Worm (Caenorhabditis elegans) whole organism, L1 larva: ENCODE data around the gene dsh-1.

ENCODE experiments used
- C16A3.4 ChIP-seq: fragments of 150-350 bp; optimal IDR thresholded peaks from 2 replicates; lab custom pipeline; 2014; ENCODE audit warnings: missing biosample characterization, missing genetic modification characterization
- F16B12.6 ChIP-seq: fragments of 150-350 bp; optimal IDR thresholded peaks from 2 replicates; lab custom pipeline; 2014; ENCODE audit warnings: missing biosample characterization, missing genetic modification characterization
- Y116A8C.19 ChIP-seq: sonication (generic microtip); optimal IDR thresholded peaks from 2 replicates; lab custom pipeline; 2016; ENCODE audit warnings: missing compliant biosample characterization, missing genetic modification characterization, borderline replicate concordance
- alr-1 ChIP-seq: fragments of 200-800 bp; sonication (Bioruptor generic); optimal IDR thresholded peaks from 2 replicates; lab custom pipeline; 2018; ENCODE audit warnings: borderline replicate concordance, mild to moderate bottlenecking, missing genetic modification characterization, missing compliant biosample characterization
- blmp-1 ChIP-seq: fragments of 150-350 bp; optimal IDR thresholded peaks from 2 replicates; lab custom pipeline; 2014; ENCODE audit warnings: missing biosample characterization, missing genetic modification characterization
- ceh-8 ChIP-seq: fragments of 200-800 bp; sonication (Bioruptor generic); optimal IDR thresholded peaks from 2 replicates; lab custom pipeline; 2018; ENCODE audit warnings: mild to moderate bottlenecking, missing genetic modification characterization, moderate library complexity, missing compliant biosample characterization
- ceh-88 ChIP-seq: fragments of 200-800 bp; sonication (Bioruptor generic); IDR thresholded peaks from 2 replicates; pipeline ENCODE4 v1.3.6; 2022; ENCODE audit warnings: missing genetic modification characterization, missing compliant biosample characterization
- ces-1 ChIP-seq: fragments of 150-350 bp; optimal IDR thresholded peaks from 2 replicates; lab custom pipeline; 2014; ENCODE audit warnings: missing biosample characterization, missing genetic modification reagents, missing genetic modification characterization
- efl-1 ChIP-seq, 4 experiments: fragments of 150-350 bp; optimal IDR thresholded peaks in 3 of 4; peaks in 1 of 4; 1 replicate in 1 of 4; 2 replicates in 3 of 4; lab custom pipeline; 2014; ENCODE audit warnings: missing biosample characterization in 2 of 4, missing genetic modification characterization in 2 of 4, missing genetic modification reagents in 2 of 4
- elt-2 ChIP-seq: sonication (generic microtip); optimal IDR thresholded peaks from 2 replicates; lab custom pipeline; 2016; ENCODE audit warnings: missing genetic modification characterization, mild to moderate bottlenecking, inconsistent platforms, missing compliant biosample characterization, missing genetic modification reagents
- fkh-10 ChIP-seq: sonication (generic microtip); optimal IDR thresholded peaks from 2 replicates; lab custom pipeline; 2017; ENCODE audit warnings: missing biosample characterization, missing genetic modification reagents, missing genetic modification characterization
- fkh-4 ChIP-seq: sonication (generic microtip); optimal IDR thresholded peaks from 2 replicates; lab custom pipeline; 2016; ENCODE audit warnings: missing compliant biosample characterization, missing genetic modification characterization, borderline replicate concordance
- fkh-8 ChIP-seq: sonication (generic microtip); optimal IDR thresholded peaks from 2 replicates; lab custom pipeline; 2016; ENCODE audit warnings: mild to moderate bottlenecking, missing genetic modification characterization, missing compliant biosample characterization
- grh-1 ChIP-seq: fragments of 200-800 bp; sonication (Bioruptor generic); IDR thresholded peaks from 2 replicates; pipeline ENCODE4 v1.3.6; 2022; ENCODE audit warnings: missing genetic modification reagents, missing genetic modification characterization, missing compliant biosample characterization
- hlh-4 ChIP-seq: sonication (generic microtip); optimal IDR thresholded peaks from 2 replicates; lab custom pipeline; 2016; ENCODE audit warnings: mild to moderate bottlenecking, missing genetic modification characterization, missing compliant biosample characterization
- jun-1 ChIP-seq: fragments of 150-350 bp; optimal IDR thresholded peaks from 2 replicates; lab custom pipeline; 2014; ENCODE audit warnings: missing biosample characterization, missing genetic modification reagents, missing genetic modification characterization
- lin-35 ChIP-seq, 2 experiments: fragments of 150-350 bp; optimal IDR thresholded peaks; 2 replicates each; lab custom pipeline; 2014; ENCODE audit warnings: missing biosample characterization in 2 of 2, missing genetic modification characterization in 2 of 2, missing genetic modification reagents in 2 of 2
- lin-39 ChIP-seq: fragments of 150-350 bp; optimal IDR thresholded peaks from 2 replicates; lab custom pipeline; 2014; ENCODE audit warnings: missing biosample characterization, missing genetic modification reagents, missing genetic modification characterization
- lir-3 ChIP-seq: sonication (generic microtip); optimal IDR thresholded peaks from 2 replicates; lab custom pipeline; 2016; ENCODE audit warnings: mild to moderate bottlenecking, missing genetic modification characterization, moderate library complexity, missing compliant biosample characterization; ENCODE audit not compliant: poor library complexity
- lsy-2 ChIP-seq, 2 experiments: fragments of 150-350 bp; optimal IDR thresholded peaks; 2 replicates each; lab custom pipeline; 2014; ENCODE audit warnings: missing biosample characterization in 2 of 2, missing genetic modification characterization in 2 of 2
- mdl-1 ChIP-seq, 2 experiments: fragments of 150-350 bp; optimal IDR thresholded peaks; 2 replicates each; lab custom pipeline; 2014 to 2017; ENCODE audit warnings: missing biosample characterization in 2 of 2, missing genetic modification characterization in 2 of 2, inconsistent platforms in 1 of 2
- nhr-47 ChIP-seq: sonication (generic microtip); optimal IDR thresholded peaks from 2 replicates; lab custom pipeline; 2016; ENCODE audit warnings: mild to moderate bottlenecking, missing genetic modification characterization, moderate library complexity, missing compliant biosample characterization
- nhr-71 ChIP-seq: sonication (generic microtip); optimal IDR thresholded peaks from 2 replicates; lab custom pipeline; 2016; ENCODE audit warnings: mild to moderate bottlenecking, missing genetic modification characterization, moderate library complexity, missing compliant biosample characterization
- nhr-77 ChIP-seq: fragments of 150-350 bp; optimal IDR thresholded peaks from 2 replicates; lab custom pipeline; 2014; ENCODE audit warnings: missing biosample characterization, missing genetic modification characterization
- nhr-85 ChIP-seq: sonication (generic microtip); peaks from one replicate; lab custom pipeline; 2016; ENCODE audit warnings: missing genetic modification characterization, inconsistent platforms, missing compliant biosample characterization
- rnt-1 ChIP-seq: sonication (generic microtip); optimal IDR thresholded peaks from 2 replicates; lab custom pipeline; 2016; ENCODE audit warnings: mild to moderate bottlenecking, missing genetic modification characterization, moderate library complexity, missing compliant biosample characterization
- snpc-4 ChIP-seq: fragments of 150-350 bp; optimal IDR thresholded peaks from 2 replicates; lab custom pipeline; 2014; ENCODE audit warnings: missing biosample characterization, missing genetic modification characterization
- swsn-7 ChIP-seq: sonication (generic microtip); optimal IDR thresholded peaks from 2 replicates; lab custom pipeline; 2016; ENCODE audit warnings: missing genetic modification characterization, missing compliant biosample characterization
- tbx-2 ChIP-seq: sonication (generic microtip); optimal IDR thresholded peaks from 2 replicates; lab custom pipeline; 2016; ENCODE audit warnings: missing genetic modification characterization, missing compliant biosample characterization
- unc-62 ChIP-seq: fragments of 150-350 bp; optimal IDR thresholded peaks from 2 replicates; lab custom pipeline; 2014; ENCODE audit warnings: missing biosample characterization, missing genetic modification reagents, missing genetic modification characterization
- unc-98 ChIP-seq: fragments of 200-800 bp; sonication (Bioruptor generic); IDR thresholded peaks from 2 replicates; pipeline ENCODE4 v1.3.6; 2022; ENCODE audit warnings: missing genetic modification characterization, missing compliant biosample characterization
- xbp-1 ChIP-seq: sonication (generic microtip); optimal IDR thresholded peaks from 2 replicates; lab custom pipeline; 2016; ENCODE audit warnings: missing genetic modification characterization, missing compliant biosample characterization
- ztf-11 ChIP-seq, 2 experiments: sonication (generic microtip); optimal IDR thresholded peaks; 2 replicates each; lab custom pipeline; 2016 to 2017; ENCODE audit warnings: missing genetic modification characterization in 2 of 2, missing biosample characterization in 1 of 2, missing compliant biosample characterization in 1 of 2

dsh-1 gene

ce11 chrII:5237699-5238098 is 12.5 kb upstream of the dsh-1 start (continued):
- TF ChIP-seq mdl-1 (tag; optimal IDR thresholded peaks at IDR 0.05; lab: Kevin White, UChicago) (peak in 1 of 2 experiments; percentile 27), lir-3 (no peak), tbx-2 (tag; lab: Kevin White, UChicago) (no peak), snpc-4 (tag; lab: Kevin White, UChicago) (no peak), ceh-8 (GFP tag; lab: Kevin White, UChicago) (no peak), fkh-8 (no peak), nhr-47 (peak; percentile 35)

ce11 chrII:5235758-5236157 is 10.6 kb upstream of the dsh-1 start, which contains the start of gene pho-1:
Gene pho-1, minus strand, starts transcription at chrII:5235846.
- TF ChIP-seq hlh-4 (no peak), unc-62 (GFP tag; lab: Kevin White, UChicago) (no peak), elt-2 (tag; lab: Kevin White, UChicago) (peak; percentile 62), C16A3.4 (tag; lab: Kevin White, UChicago) (no peak), nhr-71 (tag; lab: Kevin White, UChicago) (no peak), xbp-1 (no peak), ces-1 (no peak), lsy-2 (tag; optimal IDR thresholded peaks at IDR 0.05; lab: Kevin White, UChicago) (no peak), unc-98 (no peak), efl-1 (optimal IDR thresholded peaks at IDR 0.05; lab: Kevin White, UChicago) (no peak), efl-1 (GFP tag; optimal IDR thresholded peaks at IDR 0.05 in 1 of 2; lab: Kevin White, UChicago) (peak in 1 of 2 experiments; percentile 29), nhr-77 (tag; lab: Kevin White, UChicago) (no peak), lin-39 (tag; lab: Kevin White, UChicago) (no peak)

ce11 chrII:5234728-5235127 is 9.5 kb upstream of the dsh-1 start:
- TF ChIP-seq efl-1 (optimal IDR thresholded peaks at IDR 0.05; lab: Kevin White, UChicago): no peak
- peak in 1 of 2 experiments; percentile 39 for TF ChIP-seq efl-1 (GFP tag; optimal IDR thresholded peaks at IDR 0.05 in 1 of 2; lab: Kevin White, UChicago)
- peak; percentile 87 for TF ChIP-seq elt-2 (tag; lab: Kevin White, UChicago)
- TF ChIP-seq lin-35 (GFP tag; optimal IDR thresholded peaks at IDR 0.05; lab: Kevin White, UChicago): peak in 1 of 2 experiments; percentile 24
- no peak for TF ChIP-seq rnt-1 (tag; lab: Kevin White, UChicago)

ce11 chrII:5231111-5231510 is 5.9 kb upstream of the dsh-1 start, which contains the start of gene EGAP2.1:
Gene EGAP2.1, plus strand, starts transcription at chrII:5231411.
- TF ChIP-seq blmp-1 (tag; lab: Kevin White, UChicago): peak; percentile 4
- TF ChIP-seq swsn-7 (tag; lab: Kevin White, UChicago): no peak

- TF ChIP-seq fkh-4 (tag; lab: Kevin White, UChicago): no peak
- TF ChIP-seq nhr-71 (tag; lab: Kevin White, UChicago): no peak
- TF ChIP-seq nhr-85 (tag; lab: Kevin White, UChicago): no peak
- no peak for TF ChIP-seq snpc-4 (tag; lab: Kevin White, UChicago)
- no peak for TF ChIP-seq jun-1 (tag; lab: Kevin White, UChicago)
- TF ChIP-seq F16B12.6: no peak
- TF ChIP-seq ceh-88 (GFP tag; lab: Robert Waterston, UW): no peak
- TF ChIP-seq alr-1 (tag; lab: Kevin White, UChicago): no peak
- no peak for TF ChIP-seq fkh-10 (GFP tag; lab: Kevin White, UChicago)
- TF ChIP-seq grh-1: no peak
- no peak for TF ChIP-seq ztf-11 (tag; optimal IDR thresholded peaks at IDR 0.05; lab: Kevin White, UChicago)
- TF ChIP-seq Y116A8C.19: no peak
- TF ChIP-seq xbp-1: no peak
- no peak for TF ChIP-seq blmp-1 (tag; lab: Kevin White, UChicago)
Measured at ce11 chrII:5229596-5229995, 4.4 kb upstream of the dsh-1 start, which contains the start of gene EGAP2.2. Gene EGAP2.2, plus strand, starts transcription at chrII:5229896.
